Fruit fly (Drosophila melanogaster) whole organism, embryonic: ENCODE measurements around the gene Mst85C.
A peak's percentile ranks its signal among the peaks of the same experiment; 100 is the strongest.

Experiments
- BEAF-32 ChIP-seq: fragments of 200-800 bp; sonication (Bioruptor generic); optimal IDR thresholded peaks from 3 replicates; lab custom pipeline; 2017; ENCODE audit warnings: missing biosample characterization, missing genetic modification characterization, mild to moderate bottlenecking, moderate library complexity, missing genetic modification reagents
- C15 ChIP-seq: fragments of 200-800 bp; sonication (Bioruptor generic); IDR thresholded peaks from 3 replicates; pipeline ENCODE4 v1.3.6; 2022; ENCODE audit warnings: missing biosample characterization, missing genetic modification characterization
- CG11696 ChIP-seq: fragments of 200-800 bp; sonication (Bioruptor generic); IDR thresholded peaks from 2 replicates; pipeline ENCODE4 v1.3.6; 2022; ENCODE audit warnings: missing biosample characterization, missing genetic modification characterization
- CG12104 ChIP-seq: fragments of 200-800 bp; sonication (Bioruptor generic); optimal IDR thresholded peaks from 3 replicates; lab custom pipeline; 2016; ENCODE audit warnings: missing biosample characterization, missing genetic modification characterization
- CG12659 ChIP-seq: fragments of 200-800 bp; sonication (Bioruptor generic); optimal IDR thresholded peaks from 3 replicates; lab custom pipeline; 2017; ENCODE audit warnings: mild to moderate bottlenecking, missing biosample characterization, missing genetic modification reagents, missing genetic modification characterization
- CG13287 ChIP-seq: fragments of 200-800 bp; sonication (Bioruptor generic); IDR thresholded peaks from 2 replicates; pipeline ENCODE4 v1.3.6; 2022; ENCODE audit warnings: missing biosample characterization, missing genetic modification characterization; ENCODE audit not compliant: partially characterized antibody
- CG13424 ChIP-seq: fragments of 200-800 bp; sonication (Bioruptor generic); optimal IDR thresholded peaks from 2 replicates; lab custom pipeline; 2019; ENCODE audit warnings: missing biosample characterization, mild to moderate bottlenecking, missing genetic modification characterization, moderate library complexity
- CG13894 ChIP-seq: fragments of 200-800 bp; sonication (Bioruptor generic); optimal IDR thresholded peaks from 3 replicates; lab custom pipeline; 2018; ENCODE audit warnings: missing biosample characterization, mild to moderate bottlenecking, missing genetic modification characterization, moderate library complexity
- CG14667 ChIP-seq: fragments of 200-800 bp; sonication (Bioruptor generic); IDR thresholded peaks from 2 replicates; pipeline ENCODE4 v1.3.6; 2022; ENCODE audit warnings: missing biosample characterization, missing genetic modification characterization
- CG14710 ChIP-seq: fragments of 200-800 bp; sonication (Bioruptor generic); optimal IDR thresholded peaks from 3 replicates; lab custom pipeline; 2019; ENCODE audit warnings: missing biosample characterization, mild to moderate bottlenecking, missing genetic modification characterization, moderate library complexity
- CG16815 ChIP-seq: fragments of 200-800 bp; sonication (Bioruptor generic); optimal IDR thresholded peaks from 3 replicates; lab custom pipeline; 2017; ENCODE audit warnings: missing biosample characterization, mild to moderate bottlenecking, missing genetic modification characterization
- CG17912 ChIP-seq: fragments of 200-800 bp; sonication (Bioruptor generic); optimal IDR thresholded peaks from 2 replicates; lab custom pipeline; 2018; ENCODE audit warnings: missing biosample characterization, mild to moderate bottlenecking, missing genetic modification characterization
- CG18764 ChIP-seq: fragments of 200-800 bp; sonication (Bioruptor generic); optimal IDR thresholded peaks from 3 replicates; lab custom pipeline; 2016; ENCODE audit warnings: missing biosample characterization, missing genetic modification characterization
- CG2875 ChIP-seq: fragments of 200-800 bp; sonication (Bioruptor generic); optimal IDR thresholded peaks from 2 replicates; lab custom pipeline; 2017; ENCODE audit warnings: missing biosample characterization, mild to moderate bottlenecking, missing genetic modification characterization, missing genetic modification reagents
- CG33557 ChIP-seq: fragments of 200-800 bp; sonication (Bioruptor generic); optimal IDR thresholded peaks from 2 replicates; lab custom pipeline; 2019; ENCODE audit warnings: missing biosample characterization, mild to moderate bottlenecking, missing genetic modification characterization, moderate library complexity
- CG3995 ChIP-seq: fragments of 200-800 bp; sonication (Bioruptor generic); optimal IDR thresholded peaks from 3 replicates; lab custom pipeline; 2016; ENCODE audit warnings: missing biosample characterization, missing genetic modification characterization
- CG42726 ChIP-seq: fragments of 200-800 bp; sonication (Bioruptor generic); IDR thresholded peaks from 2 replicates; pipeline ENCODE4 v1.3.6; 2022; ENCODE audit warnings: missing biosample characterization, missing genetic modification characterization; ENCODE audit not compliant: partially characterized antibody
- CG7372 ChIP-seq: fragments of 200-800 bp; sonication (Bioruptor generic); IDR thresholded peaks from 2 replicates; pipeline ENCODE4 v1.3.6; 2022; ENCODE audit warnings: missing biosample characterization, missing genetic modification characterization
- CG9437 ChIP-seq: fragments of 200-800 bp; sonication (Bioruptor generic); optimal IDR thresholded peaks from 2 replicates; lab custom pipeline; 2018; ENCODE audit warnings: missing biosample characterization, mild to moderate bottlenecking, missing genetic modification characterization
- D ChIP-seq, 2 experiments: fragments of 200-800 bp in 1 of 2; fragments of >200 bp in 1 of 2; sonication (Bioruptor generic) in 1 of 2; optimal IDR thresholded peaks; 2 replicates in 1 of 2; 3 replicates in 1 of 2; lab custom pipeline; 2017; ENCODE audit warnings: mild to moderate bottlenecking in 1 of 2, missing biosample characterization in 1 of 2, missing genetic modification characterization in 1 of 2, missing genetic modification reagents in 1 of 2
- Dek ChIP-seq: fragments of 200-800 bp; sonication (Bioruptor generic); optimal IDR thresholded peaks from 3 replicates; lab custom pipeline; 2019; ENCODE audit warnings: missing biosample characterization, mild to moderate bottlenecking, missing genetic modification characterization, moderate library complexity
- Doc2 ChIP-seq: fragments of 200-800 bp; sonication (Bioruptor generic); IDR thresholded peaks from 2 replicates; pipeline ENCODE4 v1.3.6; 2022; ENCODE audit warnings: missing biosample characterization, missing genetic modification characterization
- E2f2 ChIP-seq: fragments of 200-800 bp; sonication (Bioruptor generic); IDR thresholded peaks from 2 replicates; pipeline ENCODE4 v1.3.6; 2022; ENCODE audit warnings: missing biosample characterization, missing genetic modification characterization
- H15 ChIP-seq: fragments of 200-800 bp; sonication (Bioruptor generic); IDR thresholded peaks from 3 replicates; pipeline ENCODE4 v1.3.6; 2022; ENCODE audit warnings: missing biosample characterization, missing genetic modification characterization
- Hr3 ChIP-seq: fragments of 200-800 bp; sonication (Bioruptor generic); optimal IDR thresholded peaks from 3 replicates; lab custom pipeline; 2016; ENCODE audit warnings: missing biosample characterization, missing genetic modification characterization
- Oaz ChIP-seq: fragments of 200-800 bp; sonication (Bioruptor generic); IDR thresholded peaks from 2 replicates; pipeline ENCODE4 v1.3.6; 2022; ENCODE audit warnings: missing biosample characterization, missing genetic modification characterization
- Sox102F ChIP-seq: fragments of 200-800 bp; sonication (Bioruptor generic); optimal IDR thresholded peaks from 2 replicates; lab custom pipeline; 2018; ENCODE audit warnings: missing biosample characterization, mild to moderate bottlenecking, missing genetic modification characterization, moderate library complexity
- al ChIP-seq: fragments of 200-800 bp; sonication (Bioruptor generic); IDR thresholded peaks from 2 replicates; pipeline ENCODE4 v1.3.6; 2022; ENCODE audit warnings: missing biosample characterization, missing genetic modification characterization
- bowl ChIP-seq: fragments of 200-800 bp; sonication (Bioruptor generic); IDR thresholded peaks from 2 replicates; pipeline ENCODE4 v1.3.6; 2022; ENCODE audit warnings: missing biosample characterization, missing genetic modification characterization
- cas ChIP-seq: fragments of 200-800 bp; sonication (Bioruptor generic); IDR thresholded peaks from 2 replicates; pipeline ENCODE4 v1.3.6; 2022; ENCODE audit warnings: missing biosample characterization, missing genetic modification characterization
- dmrt11E ChIP-seq: fragments of 200-800 bp; sonication (Bioruptor generic); optimal IDR thresholded peaks from 3 replicates; lab custom pipeline; 2018; ENCODE audit warnings: missing biosample characterization, mild to moderate bottlenecking, missing genetic modification characterization, moderate library complexity
- dpn ChIP-seq, 2 experiments: fragments of 200-800 bp; sonication (Bioruptor generic); optimal IDR thresholded peaks; 3 replicates each; lab custom pipeline; 2016; ENCODE audit warnings: missing biosample characterization in 2 of 2, missing genetic modification characterization in 2 of 2
- grau ChIP-seq: fragments of 200-800 bp; optimal IDR thresholded peaks from 3 replicates; lab custom pipeline; 2019; ENCODE audit warnings: missing biosample characterization, mild to moderate bottlenecking, missing genetic modification characterization, moderate library complexity
- h ChIP-seq: fragments of >200 bp; optimal IDR thresholded peaks from 2 replicates; lab custom pipeline; 2017
- kah ChIP-seq: fragments of 200-800 bp; sonication (Bioruptor generic); optimal IDR thresholded peaks from 2 replicates; lab custom pipeline; 2018; ENCODE audit warnings: missing biosample characterization, mild to moderate bottlenecking, missing genetic modification characterization
- klu ChIP-seq: fragments of 200-800 bp; sonication (Bioruptor generic); IDR thresholded peaks from 2 replicates; pipeline ENCODE4 v1.3.6; 2022; ENCODE audit warnings: missing biosample characterization, missing genetic modification characterization
- kni ChIP-seq: fragments of 200-800 bp; sonication (Bioruptor generic); optimal IDR thresholded peaks from 3 replicates; lab custom pipeline; 2017; ENCODE audit warnings: mild to moderate bottlenecking, missing biosample characterization, missing genetic modification reagents, missing genetic modification characterization
- luna ChIP-seq: fragments of 200-800 bp; sonication (Bioruptor generic); optimal IDR thresholded peaks from 2 replicates; lab custom pipeline; 2016; ENCODE audit warnings: missing biosample characterization, missing genetic modification characterization
- psq ChIP-seq: fragments of 200-800 bp; sonication (Bioruptor generic); optimal IDR thresholded peaks from 2 replicates; lab custom pipeline; 2017; ENCODE audit warnings: missing biosample characterization, missing genetic modification characterization
- sim ChIP-seq: fragments of 200-800 bp; sonication (Bioruptor generic); IDR thresholded peaks from 2 replicates; pipeline ENCODE4 v1.3.6; 2022; ENCODE audit warnings: missing biosample characterization, missing genetic modification characterization
- slp2 ChIP-seq: fragments of 200-800 bp; sonication (Bioruptor generic); optimal IDR thresholded peaks from 2 replicates; lab custom pipeline; 2016; ENCODE audit warnings: missing biosample characterization, missing genetic modification characterization
- sna ChIP-seq: fragments of 200-800 bp; sonication (Bioruptor generic); IDR thresholded peaks from 2 replicates; pipeline ENCODE4 v1.3.6; 2022; ENCODE audit warnings: missing biosample characterization, missing genetic modification characterization; ENCODE audit not compliant: partially characterized antibody
- toy ChIP-seq: fragments of 200-800 bp; sonication (Bioruptor generic); IDR thresholded peaks from 2 replicates; pipeline ENCODE4 v1.3.6; 2022; ENCODE audit warnings: missing biosample characterization, missing genetic modification characterization
- ttk ChIP-seq: fragments of 200-800 bp; sonication (Bioruptor generic); IDR thresholded peaks from 2 replicates; pipeline ENCODE4 v2.1.2; 2022; ENCODE audit warnings: missing biosample characterization, missing genetic modification characterization
- unc-4 ChIP-seq: fragments of 200-800 bp; sonication (Bioruptor generic); IDR thresholded peaks from 2 replicates; pipeline ENCODE4 v1.3.6; 2022; ENCODE audit warnings: missing biosample characterization, missing genetic modification characterization; ENCODE audit not compliant: partially characterized antibody
- usp ChIP-seq: fragments of >200 bp; optimal IDR thresholded peaks from 2 replicates; lab custom pipeline; 2017; ENCODE audit warnings: missing biosample characterization, missing genetic modification characterization
- vnd ChIP-seq: fragments of 200-800 bp; sonication (Bioruptor generic); IDR thresholded peaks from 3 replicates; pipeline ENCODE4 v1.3.6; 2022; ENCODE audit warnings: missing biosample characterization, missing genetic modification characterization; ENCODE audit not compliant: partially characterized antibody
- wdn ChIP-seq: fragments of 200-800 bp; sonication (Bioruptor generic); IDR thresholded peaks from 2 replicates; pipeline ENCODE4 v1.3.6; 2022; ENCODE audit warnings: missing biosample characterization, missing genetic modification characterization
- zen ChIP-seq: fragments of 200-800 bp; sonication (Bioruptor generic); optimal IDR thresholded peaks from 3 replicates; lab custom pipeline; 2018; ENCODE audit warnings: missing biosample characterization, mild to moderate bottlenecking, missing genetic modification characterization, moderate library complexity

Mst85C gene

DNA sequence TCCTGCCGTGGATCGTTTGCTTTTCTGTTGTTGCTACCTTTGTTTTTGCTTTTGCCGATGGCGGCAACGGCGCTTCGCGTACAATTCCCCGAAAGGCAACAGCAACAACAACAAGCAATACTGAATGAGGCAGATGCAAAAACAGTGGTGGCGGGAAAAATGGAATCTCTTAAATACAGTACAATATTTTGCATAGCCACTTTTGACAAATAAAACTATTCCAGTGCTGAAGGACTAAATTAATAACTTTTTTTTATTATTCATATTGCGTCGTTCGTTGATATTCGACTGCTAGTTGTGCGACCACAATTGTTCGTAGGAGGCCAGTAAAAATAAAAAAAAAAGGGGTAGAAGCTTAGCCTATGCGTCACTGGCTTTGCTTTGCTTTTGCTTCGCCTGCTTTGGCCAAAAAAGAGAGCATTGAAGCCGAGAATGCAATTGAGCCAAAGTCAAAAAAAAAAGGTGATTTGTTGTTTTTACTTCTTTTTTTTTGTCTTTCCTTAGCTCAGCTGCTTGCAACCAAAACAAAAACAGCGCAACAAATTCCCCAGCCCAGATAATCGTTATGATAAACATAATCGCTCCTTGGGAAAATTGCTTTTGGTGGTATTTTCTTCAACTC lies 16.5 kb upstream of the Mst85C start (continued):
- TF ChIP-seq CG2875 (GFP tag; lab: Kevin White, UChicago) = peak; percentile 78
- TF ChIP-seq Oaz (GFP tag; lab: Robert Waterston, UW) = peak; percentile 80
- peak; percentile 84; the same call in 1 of the 2 replicates for TF ChIP-seq wdn (GFP tag; lab: Robert Waterston, UW)
- TF ChIP-seq CG13424 (tag; lab: Kevin White, UChicago) = peak; percentile 86
- TF ChIP-seq CG14667 = peak; percentile 87
- peak; percentile 71; the same call in 1 of the 2 replicates for TF ChIP-seq toy (GFP tag; lab: Robert Waterston, UW)
- TF ChIP-seq bowl (GFP tag; lab: Robert Waterston, UW) = peak; percentile 82
- TF ChIP-seq klu = peak; percentile 29; the same call in 1 of the 2 replicates
- no peak for TF ChIP-seq sna
- TF ChIP-seq psq = peak; percentile 60
- TF ChIP-seq dmrt11E = peak; percentile 60
- TF ChIP-seq CG12659 = peak; percentile 86
- no peak for TF ChIP-seq CG42726 (GFP tag; lab: Robert Waterston, UW)
- TF ChIP-seq slp2 = peak; percentile 58
- no peak for TF ChIP-seq CG13287 (GFP tag; lab: Robert Waterston, UW)
- no peak for TF ChIP-seq usp (GFP tag; lab: Kevin White, UChicago)
- TF ChIP-seq grau (tag; lab: Kevin White, UChicago) = peak; percentile 84
- TF ChIP-seq al (GFP tag; lab: Robert Waterston, UW) = peak; percentile 76
- TF ChIP-seq Sox102F (GFP tag; lab: Kevin White, UChicago) = peak; percentile 96
- TF ChIP-seq ttk (GFP tag; lab: Robert Waterston, UW) = peak; percentile 92
- TF ChIP-seq CG7372 = peak; percentile 88
- TF ChIP-seq kah (GFP tag; lab: Kevin White, UChicago) = peak; percentile 47
- TF ChIP-seq CG13894 (tag; lab: Kevin White, UChicago) = peak; percentile 61
- TF ChIP-seq CG17912 (GFP tag; lab: Kevin White, UChicago) = no peak
- TF ChIP-seq BEAF-32 (GFP tag; lab: Kevin White, UChicago) = no peak
- peak; percentile 47 for TF ChIP-seq CG3995
- TF ChIP-seq h (lab: Kevin White, UChicago) = no peak
- no peak for TF ChIP-seq Doc2 (GFP tag; lab: Robert Waterston, UW)
- peak; percentile 57 for TF ChIP-seq CG16815
- TF ChIP-seq CG11696 = peak; percentile 98
- peak; percentile 77 for TF ChIP-seq C15
- peak; percentile 65 for TF ChIP-seq CG18764 (GFP tag; lab: Kevin White, UChicago)
- TF ChIP-seq kni (GFP tag; lab: Kevin White, UChicago) = no peak
- TF ChIP-seq Hr3 (GFP tag; lab: Kevin White, UChicago) = peak; percentile 82
- TF ChIP-seq CG9437 (GFP tag; lab: Kevin White, UChicago) = peak; percentile 69
- TF ChIP-seq zen (tag; lab: Kevin White, UChicago) = peak; percentile 65
- TF ChIP-seq sim (GFP tag; lab: Robert Waterston, UW) = no peak
- TF ChIP-seq CG12104 (GFP tag; lab: Kevin White, UChicago) = peak; percentile 76
- TF ChIP-seq H15 = peak; percentile 92
- TF ChIP-seq cas = peak; percentile 71
- TF ChIP-seq dpn (GFP tag; optimal IDR thresholded peaks at IDR 0.05; lab: Kevin White, UChicago) = peak; percentile 78 to 89
- TF ChIP-seq Dek (tag; lab: Kevin White, UChicago) = peak; percentile 85
- TF ChIP-seq luna (GFP tag; lab: Kevin White, UChicago) = peak; percentile 42
- TF ChIP-seq E2f2 (GFP tag; lab: Robert Waterston, UW) = peak; percentile 71
- no peak for TF ChIP-seq CG33557 (GFP tag; lab: Kevin White, UChicago)
- TF ChIP-seq CG14710 (tag; lab: Kevin White, UChicago) = peak; percentile 70
- TF ChIP-seq D (optimal IDR thresholded peaks at IDR 0.05; lab: Kevin White, UChicago) = peak; percentile 7
- TF ChIP-seq D (GFP tag; optimal IDR thresholded peaks at IDR 0.05; lab: Kevin White, UChicago) = peak; percentile 83
- TF ChIP-seq vnd (GFP tag; lab: Robert Waterston, UW) = no peak
- no peak for TF ChIP-seq unc-4 (GFP tag; lab: Robert Waterston, UW)
